Fruit fly (Drosophila melanogaster): ENCODE data around the gene tctn.

The tctn gene

dm6 chr2L:6130522-6131073, at the start of gene tctn, which contains the start of the genes B9d2 and CG9222:
Gene tctn (minus strand): TSS chr2L:6130651.
Gene B9d2 (minus strand): TSS chr2L:6130651.
Gene CG9222 (plus strand): TSS chr2L:6131023.
- TF ChIP-seq Eip75B (GFP tag; optimal IDR thresholded peaks at IDR 0.05), result no peak
- no peak for TF ChIP-seq spab (GFP tag; optimal IDR thresholded peaks at IDR 0.05)
- no peak for TF ChIP-seq cyc (GFP tag; optimal IDR thresholded peaks at IDR 0.05)
- TF ChIP-seq Sox102F (GFP tag; optimal IDR thresholded peaks at IDR 0.05), result no peak
- no peak for TF ChIP-seq CG11294 (GFP tag; IDR thresholded peaks at IDR 0.05)
- no peak for TF ChIP-seq CG31627 (GFP tag; optimal IDR thresholded peaks at IDR 0.05)
- no peak for TF ChIP-seq dsx (GFP tag; optimal IDR thresholded peaks at IDR 0.05; ENCODE audit: poor library complexity, severe bottlenecking)

- TF ChIP-seq CG8319 (GFP tag; optimal IDR thresholded peaks at IDR 0.05) (no peak), CG4318 (GFP tag; optimal IDR thresholded peaks at IDR 0.05) (no peak), CG34406 (GFP tag; optimal IDR thresholded peaks at IDR 0.05) (no peak), Eip93F (GFP tag; optimal IDR thresholded peaks at IDR 0.05) (no peak), CG11902 (GFP tag; optimal IDR thresholded peaks at IDR 0.05) (no peak), salr (GFP tag; optimal IDR thresholded peaks at IDR 0.05) (no peak), acj6 (GFP tag; optimal IDR thresholded peaks at IDR 0.05) (no peak), CG6163 (GFP tag; IDR thresholded peaks at IDR 0.05) (no peak), CG7368 (GFP tag; optimal IDR thresholded peaks at IDR 0.05) (no peak), eg (GFP tag; IDR thresholded peaks at IDR 0.05) (no peak), CG3919 (GFP tag; optimal IDR thresholded peaks at IDR 0.05) (no peak), CG6808 (GFP tag; optimal IDR thresholded peaks at IDR 0.05) (no peak), Hr39 (GFP tag; optimal IDR thresholded peaks at IDR 0.05) (no peak), CG31627 (GFP tag; optimal IDR thresholded peaks at IDR 0.05) (no peak), Blimp-1 (GFP tag; optimal IDR thresholded peaks at IDR 0.05) (no peak)
Observed at dm6 chr2L:6179990-6180389, 49.5 kb upstream of the tctn start.

- peak; percentile 70 for TF ChIP-seq CG6163 (GFP tag; IDR thresholded peaks at IDR 0.05)
- TF ChIP-seq CG1621 (tag; optimal IDR thresholded peaks at IDR 0.05), result peak; percentile 16
- TF ChIP-seq Sox14 (GFP tag; optimal IDR thresholded peaks at IDR 0.05), result peak; percentile 7
- TF ChIP-seq CG6276 (GFP tag; optimal IDR thresholded peaks at IDR 0.05), result peak; percentile 34
- no peak for TF ChIP-seq CG34406 (GFP tag; optimal IDR thresholded peaks at IDR 0.05)
- no peak for TF ChIP-seq svp (GFP tag)
- peak; percentile 32 for TF ChIP-seq net (GFP tag; optimal IDR thresholded peaks at IDR 0.05)
- no peak for TF ChIP-seq Gug (GFP tag; IDR thresholded peaks at IDR 0.05)
- peak; percentile 47 for TF ChIP-seq CG9139 (GFP tag; optimal IDR thresholded peaks at IDR 0.05)
- peak; percentile 18 for TF ChIP-seq CG6808 (GFP tag; optimal IDR thresholded peaks at IDR 0.05)
- TF ChIP-seq achi (GFP tag; optimal IDR thresholded peaks at IDR 0.05), result peak; percentile 14
- TF ChIP-seq Hr39 (GFP tag; optimal IDR thresholded peaks at IDR 0.05), result no peak
- TF ChIP-seq Eip78C (GFP tag), result peak; percentile 82
- peak; percentile 36; the same call in 1 of the 3 replicates for TF ChIP-seq CG8119 (GFP tag; IDR thresholded peaks at IDR 0.05)
- peak; percentile 38 for TF ChIP-seq Sox102F (GFP tag; optimal IDR thresholded peaks at IDR 0.05)
- peak; percentile 61 for TF ChIP-seq CG3919 (GFP tag; optimal IDR thresholded peaks at IDR 0.05)
- peak; percentile 83 for TF ChIP-seq dsx (GFP tag; optimal IDR thresholded peaks at IDR 0.05; ENCODE audit: poor library complexity, severe bottlenecking)
- TF ChIP-seq ss (GFP tag; optimal IDR thresholded peaks at IDR 0.05), result peak; percentile 24 to 61
- no peak for TF ChIP-seq OdsH (GFP tag; optimal IDR thresholded peaks at IDR 0.05)
- TF ChIP-seq Lpt (GFP tag; optimal IDR thresholded peaks at IDR 0.05), result no peak
- TF ChIP-seq Eip75B (GFP tag; optimal IDR thresholded peaks at IDR 0.05), result peak; percentile 15
- TF ChIP-seq fkh (GFP tag; optimal IDR thresholded peaks at IDR 0.05), result peak; percentile 31
- TF ChIP-seq Met (GFP tag; optimal IDR thresholded peaks at IDR 0.05), result no peak
- peak; percentile 67; the same call in 2 of the 3 replicates for TF ChIP-seq eg (GFP tag; IDR thresholded peaks at IDR 0.05)
- no peak for TF ChIP-seq Ets21C (GFP tag; optimal IDR thresholded peaks at IDR 0.05)
- no peak for TF ChIP-seq esn (GFP tag; optimal IDR thresholded peaks at IDR 0.05)
- TF ChIP-seq topi (GFP tag; optimal IDR thresholded peaks at IDR 0.05), result no peak
- TF ChIP-seq Blimp-1 (GFP tag; optimal IDR thresholded peaks at IDR 0.05), result no peak
- no peak for TF ChIP-seq lz (GFP tag; optimal IDR thresholded peaks at IDR 0.05)
- no peak for TF ChIP-seq CG10669 (GFP tag; optimal IDR thresholded peaks at IDR 0.05)
- TF ChIP-seq CG6854 (GFP tag; optimal IDR thresholded peaks at IDR 0.05), result no peak
- TF ChIP-seq CG4318 (GFP tag; optimal IDR thresholded peaks at IDR 0.05), result no peak
- TF ChIP-seq spab (GFP tag; optimal IDR thresholded peaks at IDR 0.05), result no peak
- TF ChIP-seq CG15336 (GFP tag; IDR thresholded peaks at IDR 0.05), result peak; percentile 39; the same call in 1 of the 2 replicates
Observed at dm6 chr2L:6178740-6179633, 48.5 kb upstream of the tctn start, which contains the start of gene smal. Gene smal (plus strand): TSS chr2L:6179133.
